Worm (Caenorhabditis elegans) whole organism, early embryonic: ENCODE results near the gene rga-8.

Source experiments
- B0310.2 ChIP-seq: sonication (generic microtip); optimal IDR thresholded peaks from 2 replicates; lab custom pipeline; 2016; ENCODE audit warnings: mild to moderate bottlenecking, missing genetic modification characterization, missing compliant biosample characterization
- F13C5.2 ChIP-seq: sonication (generic microtip); optimal IDR thresholded peaks from 2 replicates; lab custom pipeline; 2017; ENCODE audit warnings: mild to moderate bottlenecking, missing genetic modification characterization, inconsistent platforms, missing compliant biosample characterization
- aly-1 ChIP-seq: sonication (generic microtip); optimal IDR thresholded peaks from 2 replicates; lab custom pipeline; 2016; ENCODE audit warnings: missing genetic modification characterization, missing compliant biosample characterization
- ama-1 ChIP-seq: fragments of 150-350 bp; optimal IDR thresholded peaks from 2 replicates; lab custom pipeline; 2014
- ceh-13 ChIP-seq: fragments of 200-800 bp; sonication (Bioruptor generic); optimal IDR thresholded peaks from 2 replicates; lab custom pipeline; 2018; ENCODE audit warnings: mild to moderate bottlenecking, missing genetic modification characterization, missing compliant biosample characterization
- ceh-36 ChIP-seq: sonication (generic microtip); optimal IDR thresholded peaks from 2 replicates; lab custom pipeline; 2016; ENCODE audit warnings: missing genetic modification characterization, inconsistent platforms, missing compliant biosample characterization
- ets-7 ChIP-seq: sonication (generic microtip); optimal IDR thresholded peaks from 2 replicates; lab custom pipeline; 2016; ENCODE audit warnings: missing genotype, missing genetic modification characterization, missing compliant biosample characterization
- flt-1 ChIP-seq: fragments of 200-800 bp; sonication (Bioruptor generic); IDR thresholded peaks from 2 replicates; pipeline ENCODE4 v1.3.6; 2022; ENCODE audit warnings: missing genetic modification characterization, missing compliant biosample characterization
- hmbx-1 ChIP-seq: sonication (generic microtip); optimal IDR thresholded peaks from 2 replicates; lab custom pipeline; 2016; ENCODE audit warnings: mild to moderate bottlenecking, missing genetic modification characterization, missing compliant biosample characterization
- hmg-4 ChIP-seq: fragments of 200-800 bp; sonication (Bioruptor generic); optimal IDR thresholded peaks from 2 replicates; lab custom pipeline; 2018; ENCODE audit warnings: mild to moderate bottlenecking, missing genetic modification characterization, missing compliant biosample characterization
- hnd-1 ChIP-seq: sonication (generic microtip); optimal IDR thresholded peaks from 2 replicates; lab custom pipeline; 2016; ENCODE audit warnings: missing genetic modification characterization, missing compliant biosample characterization
- pes-1 ChIP-seq: fragments of 200-800 bp; sonication (Bioruptor generic); IDR thresholded peaks from 2 replicates; pipeline ENCODE4 v1.3.6; 2022; ENCODE audit warnings: missing genetic modification reagents, missing genetic modification characterization, missing compliant biosample characterization
- scrt-1 ChIP-seq: fragments of 200-800 bp; sonication (Bioruptor generic); IDR thresholded peaks from 2 replicates; pipeline ENCODE4 v1.3.6; 2022; ENCODE audit warnings: missing genetic modification characterization, missing compliant biosample characterization
- sea-1 ChIP-seq: fragments of 200-800 bp; sonication (Bioruptor generic); conservative IDR thresholded peaks from 2 replicates; pipeline ENCODE4 v1.3.6; 2022; ENCODE audit warnings: missing genetic modification characterization, missing compliant biosample characterization
- tbx-11 ChIP-seq: fragments of 200-800 bp; sonication (Bioruptor generic); IDR thresholded peaks from 2 replicates; pipeline ENCODE4 v1.3.6; 2022; ENCODE audit warnings: missing genetic modification characterization, missing compliant biosample characterization
- tbx-37 ChIP-seq: fragments of 200-800 bp; sonication (Bioruptor generic); conservative IDR thresholded peaks from 2 replicates; pipeline ENCODE4 v1.3.6; 2022; ENCODE audit warnings: missing genetic modification reagents, missing genetic modification characterization, missing compliant biosample characterization
- tra-4 ChIP-seq: sonication (generic microtip); optimal IDR thresholded peaks from 2 replicates; lab custom pipeline; 2017; ENCODE audit warnings: missing genetic modification characterization, missing compliant biosample characterization

The rga-8 gene

ce11 chrX:5303500-5303899, 23.9 kb upstream of the rga-8 start, which contains the start of gene ags-3:
ags-3 (minus strand) TSS chrX:5303600.
- TF ChIP-seq tbx-11 (GFP tag; lab: Robert Waterston, UW), result no peak
- TF ChIP-seq tbx-37 (GFP tag; lab: Robert Waterston, UW), result no peak
- TF ChIP-seq hmg-4 (GFP tag; lab: Kevin White, UChicago), result no peak
- TF ChIP-seq B0310.2, result no peak
- TF ChIP-seq tra-4 (tag; lab: Kevin White, UChicago), result no peak
- no peak for TF ChIP-seq hmbx-1 (tag; lab: Kevin White, UChicago)
- TF ChIP-seq ceh-13 (GFP tag; lab: Kevin White, UChicago), result no peak
- TF ChIP-seq pes-1 (GFP tag; lab: Robert Waterston, UW), result no peak
- no peak for TF ChIP-seq flt-1 (GFP tag; lab: Robert Waterston, UW)
- TF ChIP-seq aly-1 (tag; lab: Kevin White, UChicago), result no peak
- no peak for TF ChIP-seq ama-1 (lab: Kevin White, UChicago)
- no peak for TF ChIP-seq sea-1
- no peak for TF ChIP-seq ets-7 (tag; lab: Kevin White, UChicago)
- TF ChIP-seq scrt-1, result no peak
- TF ChIP-seq hnd-1 (tag; lab: Kevin White, UChicago), result no peak
- TF ChIP-seq ceh-36 (tag; lab: Kevin White, UChicago), result no peak
- no peak for TF ChIP-seq F13C5.2 (tag; lab: Kevin White, UChicago)

- TF ChIP-seq ama-1 (lab: Kevin White, UChicago) (no peak), tbx-11 (GFP tag; lab: Robert Waterston, UW) (no peak), aly-1 (tag; lab: Kevin White, UChicago) (no peak), flt-1 (GFP tag; lab: Robert Waterston, UW) (no peak), scrt-1 (no peak), hmbx-1 (tag; lab: Kevin White, UChicago) (no peak), ceh-36 (tag; lab: Kevin White, UChicago) (no peak)
Observed at ce11 chrX:5297942-5298611, 18.5 kb upstream of the rga-8 start, which contains the start of gene ift-81. ift-81 (plus strand) TSS chrX:5298561.

- TF ChIP-seq ama-1 (lab: Kevin White, UChicago) (no peak), sea-1 (no peak)
Observed at ce11 chrX:5293862-5294261, 14.3 kb upstream of the rga-8 start.

- TF ChIP-seq hmg-4 (GFP tag; lab: Kevin White, UChicago), result no peak
- no peak for TF ChIP-seq tbx-11 (GFP tag; lab: Robert Waterston, UW)
- no peak for TF ChIP-seq flt-1 (GFP tag; lab: Robert Waterston, UW)
- TF ChIP-seq ets-7 (tag; lab: Kevin White, UChicago), result no peak
- TF ChIP-seq aly-1 (tag; lab: Kevin White, UChicago), result no peak
- no peak for TF ChIP-seq hnd-1 (tag; lab: Kevin White, UChicago)
Observed at ce11 chrX:5289106-5289505, 9.5 kb upstream of the rga-8 start.

ce11 chrX:5283531-5283930, 4.0 kb upstream of the rga-8 start, which contains the start of gene vps-41:
vps-41 (plus strand) TSS chrX:5283831.
- TF ChIP-seq pes-1 (GFP tag; lab: Robert Waterston, UW) (no peak), sea-1 (no peak), hmbx-1 (tag; lab: Kevin White, UChicago) (no peak), tra-4 (tag; lab: Kevin White, UChicago) (no peak), tbx-37 (GFP tag; lab: Robert Waterston, UW) (no peak), scrt-1 (no peak), aly-1 (tag; lab: Kevin White, UChicago) (no peak), ceh-13 (GFP tag; lab: Kevin White, UChicago) (no peak), ets-7 (tag; lab: Kevin White, UChicago) (no peak), B0310.2 (no peak), hnd-1 (tag; lab: Kevin White, UChicago) (no peak), ama-1 (lab: Kevin White, UChicago) (no peak), F13C5.2 (tag; lab: Kevin White, UChicago) (no peak), flt-1 (GFP tag; lab: Robert Waterston, UW) (no peak), ceh-36 (tag; lab: Kevin White, UChicago) (no peak), tbx-11 (GFP tag; lab: Robert Waterston, UW) (no peak), hmg-4 (GFP tag; lab: Kevin White, UChicago) (no peak)

ce11 chrX:5279170-5279635, 371 bp downstream of the rga-8 start, which contains the start of gene Y34B4A.2:
Y34B4A.2 (plus strand) TSS chrX:5279497.
- no peak for TF ChIP-seq flt-1 (GFP tag; lab: Robert Waterston, UW)
- TF ChIP-seq ama-1 (lab: Kevin White, UChicago), result no peak
- TF ChIP-seq hmg-4 (GFP tag; lab: Kevin White, UChicago), result peak; percentile 15

ce11 chrX:5278249-5278648, 1.3 kb downstream of the rga-8 start:
- no peak for TF ChIP-seq hmbx-1 (tag; lab: Kevin White, UChicago)
- no peak for TF ChIP-seq ceh-36 (tag; lab: Kevin White, UChicago)
- TF ChIP-seq aly-1 (tag; lab: Kevin White, UChicago), result no peak
- TF ChIP-seq pes-1 (GFP tag; lab: Robert Waterston, UW), result no peak
- no peak for TF ChIP-seq ets-7 (tag; lab: Kevin White, UChicago)
- no peak for TF ChIP-seq F13C5.2 (tag; lab: Kevin White, UChicago)
- TF ChIP-seq ceh-13 (GFP tag; lab: Kevin White, UChicago), result no peak
- TF ChIP-seq sea-1, result no peak
- no peak for TF ChIP-seq hnd-1 (tag; lab: Kevin White, UChicago)
- no peak for TF ChIP-seq flt-1 (GFP tag; lab: Robert Waterston, UW)
- TF ChIP-seq hmg-4 (GFP tag; lab: Kevin White, UChicago), result no peak
